Worm (Caenorhabditis elegans): Measurements from ENCODE around the gene lgc-39.

Gene lgc-39

DNA sequence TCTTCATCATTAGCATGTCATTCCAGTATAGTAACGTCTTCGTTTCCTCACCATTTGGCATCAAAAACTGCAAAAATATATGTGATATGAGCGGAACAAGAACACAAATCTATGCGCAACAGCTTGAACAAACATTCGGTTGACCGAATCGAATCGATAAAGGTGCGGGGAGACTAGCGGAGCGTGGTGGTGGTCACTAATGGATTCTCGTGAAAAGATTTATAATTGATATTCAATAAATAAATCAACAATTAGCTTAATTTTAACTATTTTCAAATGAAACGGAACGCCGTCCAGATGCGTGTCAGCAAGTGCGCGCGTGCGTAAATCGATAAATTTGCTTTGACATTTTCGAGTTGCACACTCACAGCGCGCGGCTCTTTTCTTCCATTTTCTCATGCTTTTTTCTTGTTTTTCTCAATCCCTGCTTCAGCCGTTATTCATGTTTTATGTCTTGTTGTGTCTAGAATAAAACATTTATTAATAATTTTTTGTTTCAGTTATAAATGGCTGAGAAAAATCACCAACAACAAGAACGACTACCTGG is 45.7 kb downstream of the lgc-39 start, which contains the start of the genes C13F10.8, C13F10.6 and kxd-1:
C13F10.8 (minus strand) TSS at position 51 of the 547 bp plus-strand sequence.
C13F10.6 (minus strand) TSS at position 67 of the 547 bp plus-strand sequence.
kxd-1 (plus strand) TSS at position 497 of the 547 bp plus-strand sequence.
- no peak for TF ChIP-seq attf-4 (tag; optimal IDR thresholded peaks at IDR 0.05)
- no peak for TF ChIP-seq ZK337.2 (GFP tag; IDR thresholded peaks at IDR 0.05)
- TF ChIP-seq hmg-1.1 (GFP tag; IDR thresholded peaks at IDR 0.05) = peak; percentile 35; the same call in 1 of the 2 replicates
- no peak for TF ChIP-seq ceh-28 (tag; optimal IDR thresholded peaks at IDR 0.05)
- TF ChIP-seq R02D3.7 (tag; optimal IDR thresholded peaks at IDR 0.05) = no peak
- no peak for TF ChIP-seq tag-97 (GFP tag; IDR thresholded peaks at IDR 0.05)
- TF ChIP-seq lin-13 (GFP tag; optimal IDR thresholded peaks at IDR 0.05) = no peak
- TF ChIP-seq hlh-30 (tag; optimal IDR thresholded peaks at IDR 0.05; ENCODE audit: insufficient read depth) = peak; percentile 36
- no peak for TF ChIP-seq aha-1 (tag)
- no peak for TF ChIP-seq lim-7 (GFP tag; IDR thresholded peaks at IDR 0.05)
- TF ChIP-seq nhr-102 (tag; optimal IDR thresholded peaks at IDR 0.05) = no peak
- TF ChIP-seq nhr-6 (tag; optimal IDR thresholded peaks at IDR 0.05) = peak; percentile 37
- TF ChIP-seq pqm-1 (tag; optimal IDR thresholded peaks at IDR 0.05) = no peak
- TF ChIP-seq nhr-111 (GFP tag; optimal IDR thresholded peaks at IDR 0.05) = no peak
- TF ChIP-seq zfp-3 (GFP tag; conservative IDR thresholded peaks at IDR 0.05) = no peak
- TF ChIP-seq ama-1 (optimal IDR thresholded peaks at IDR 0.05) = no peak
- no peak for TF ChIP-seq Y48G9A.11 (GFP tag; IDR thresholded peaks at IDR 0.05)
- TF ChIP-seq madf-9 (GFP tag; conservative IDR thresholded peaks at IDR 0.05) = no peak
- TF ChIP-seq duxl-1 (tag; optimal IDR thresholded peaks at IDR 0.05; ENCODE audit: poor library complexity) = no peak
- no peak for TF ChIP-seq mxl-3 (GFP tag; optimal IDR thresholded peaks at IDR 0.05)
- no peak for TF ChIP-seq Y5F2A.4 (GFP tag; optimal IDR thresholded peaks at IDR 0.05)
- TF ChIP-seq cey-2 (tag; optimal IDR thresholded peaks at IDR 0.05; ENCODE audit: borderline replicate concordance, insufficient read depth) = no peak
- no peak for TF ChIP-seq ceh-62 (tag; optimal IDR thresholded peaks at IDR 0.05)
- no peak for TF ChIP-seq fkh-10 (GFP tag; optimal IDR thresholded peaks at IDR 0.05)
- no peak for TF ChIP-seq php-3 (GFP tag; IDR thresholded peaks at IDR 0.05)
- peak; percentile 4 for TF ChIP-seq hlh-11 (tag; optimal IDR thresholded peaks at IDR 0.05)
- no peak for TF ChIP-seq zfp-2 (tag; optimal IDR thresholded peaks at IDR 0.05)
- no peak for TF ChIP-seq zag-1 (tag; optimal IDR thresholded peaks at IDR 0.05)
- no peak for TF ChIP-seq F37D6.2 (tag; optimal IDR thresholded peaks at IDR 0.05)
- TF ChIP-seq dmd-9 (GFP tag; IDR thresholded peaks at IDR 0.05) = no peak
- TF ChIP-seq unc-62 (GFP tag; optimal IDR thresholded peaks at IDR 0.05 in 1 of 2) = peak in 1 of 2 experiments; percentile 32
- no peak for TF ChIP-seq unc-62 (tag; optimal IDR thresholded peaks at IDR 0.05)
- TF ChIP-seq tra-1 (GFP tag; IDR thresholded peaks at IDR 0.05) = no peak
- no peak for TF ChIP-seq spr-3 (GFP tag; optimal IDR thresholded peaks at IDR 0.05)
- no peak for TF ChIP-seq lir-3 (tag; optimal IDR thresholded peaks at IDR 0.05)
- no peak for TF ChIP-seq ceh-44 (GFP tag; IDR thresholded peaks at IDR 0.05)
- TF ChIP-seq dpl-1 (GFP tag; optimal IDR thresholded peaks at IDR 0.05) = peak; percentile 5
- no peak for TF ChIP-seq mes-2 (tag; optimal IDR thresholded peaks at IDR 0.05; ENCODE audit: poor library complexity, severe bottlenecking)
- no peak for TF ChIP-seq ceh-82 (tag; optimal IDR thresholded peaks at IDR 0.05)
- no peak for TF ChIP-seq jun-1 (tag; optimal IDR thresholded peaks at IDR 0.05)
- TF ChIP-seq dmd-6 (GFP tag; IDR thresholded peaks at IDR 0.05) = no peak
- TF ChIP-seq F49E8.2 (tag; optimal IDR thresholded peaks at IDR 0.05; ENCODE audit: borderline replicate concordance) = no peak
- no peak for TF ChIP-seq sdz-12 (GFP tag; optimal IDR thresholded peaks at IDR 0.05)
- no peak for TF ChIP-seq unc-39 (tag; optimal IDR thresholded peaks at IDR 0.05)
- no peak for TF ChIP-seq D1046.2 (GFP tag; IDR thresholded peaks at IDR 0.05)
- no peak for TF ChIP-seq saeg-2 (GFP tag; IDR thresholded peaks at IDR 0.05)
- TF ChIP-seq nhr-48 (tag; optimal IDR thresholded peaks at IDR 0.05) = no peak
- TF ChIP-seq lin-38 (GFP tag; IDR thresholded peaks at IDR 0.05) = 0 out of 2 replicates have a peak, but pooled peaks have one; percentile 15
- no peak for TF ChIP-seq snpc-1.2 (GFP tag; IDR thresholded peaks at IDR 0.05)
- TF ChIP-seq lsy-2 (tag; optimal IDR thresholded peaks at IDR 0.05) = peak in 1 of 2 experiments; percentile 35
- no peak for TF ChIP-seq spr-1 (tag; optimal IDR thresholded peaks at IDR 0.05)
- TF ChIP-seq lin-29 (GFP tag; IDR thresholded peaks at IDR 0.05) = no peak

All from whole organism, L4 larva.